Worm (Caenorhabditis elegans): ENCODE measurements around the gene fbxa-210.

Gene fbxa-210

DNA sequence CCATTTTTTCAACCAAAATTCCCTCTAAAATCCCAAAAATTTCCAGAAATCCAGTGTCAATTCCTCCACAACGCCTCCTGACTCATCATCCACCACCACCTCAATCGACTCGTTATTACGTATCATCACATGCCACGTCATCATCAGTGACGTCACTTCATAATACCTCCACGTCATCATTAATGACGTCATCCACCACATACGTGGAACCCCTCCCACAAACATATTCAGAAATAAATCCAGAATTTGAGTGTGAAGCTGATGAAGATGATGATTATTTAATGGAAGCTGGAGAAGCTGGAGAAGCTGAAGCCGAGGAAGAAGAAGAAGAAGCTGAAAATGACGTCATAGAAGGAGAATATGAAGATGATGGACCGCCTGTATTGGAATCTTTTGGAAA lies 31.2 kb upstream of the fbxa-210 start:
- TF ChIP-seq daf-12 (tag; optimal IDR thresholded peaks at IDR 0.05) = no peak
- TF ChIP-seq eor-1 (tag; optimal IDR thresholded peaks at IDR 0.05) = no peak
- TF ChIP-seq lin-15B (tag; optimal IDR thresholded peaks at IDR 0.05) = no peak
- TF ChIP-seq ceh-9 (tag; optimal IDR thresholded peaks at IDR 0.05) = no peak
- TF ChIP-seq zag-1 (tag; optimal IDR thresholded peaks at IDR 0.05) = no peak
- TF ChIP-seq nhr-67 (tag; optimal IDR thresholded peaks at IDR 0.05) = no peak
- TF ChIP-seq tbx-2 (tag; optimal IDR thresholded peaks at IDR 0.05) = no peak
- TF ChIP-seq nhr-11 (tag; optimal IDR thresholded peaks at IDR 0.05) = no peak
- no peak for TF ChIP-seq ama-1 (optimal IDR thresholded peaks at IDR 0.05)
- no peak for TF ChIP-seq nfya-1 (tag; optimal IDR thresholded peaks at IDR 0.05; ENCODE audit: insufficient read depth)
- no peak for TF ChIP-seq sea-2 (GFP tag; optimal IDR thresholded peaks at IDR 0.05)
- no peak for TF ChIP-seq nhr-25 (tag; optimal IDR thresholded peaks at IDR 0.05)

- no peak for TF ChIP-seq daf-12 (tag; optimal IDR thresholded peaks at IDR 0.05)
- TF ChIP-seq ceh-9 (tag; optimal IDR thresholded peaks at IDR 0.05) = no peak
- TF ChIP-seq nhr-76 (tag; optimal IDR thresholded peaks at IDR 0.05) = no peak
- TF ChIP-seq ceh-28 (tag; optimal IDR thresholded peaks at IDR 0.05) = no peak
- no peak for TF ChIP-seq lin-39 (tag; optimal IDR thresholded peaks at IDR 0.05)
- TF ChIP-seq R02D3.7 (tag; optimal IDR thresholded peaks at IDR 0.05) = no peak
- TF ChIP-seq nhr-12 (tag; optimal IDR thresholded peaks at IDR 0.05) = no peak
- TF ChIP-seq nhr-237 (tag; optimal IDR thresholded peaks at IDR 0.05) = no peak
- TF ChIP-seq snpc-4 (tag; optimal IDR thresholded peaks at IDR 0.05) = no peak
- no peak for TF ChIP-seq egl-27 (tag; optimal IDR thresholded peaks at IDR 0.05)
- TF ChIP-seq fkh-2 (tag; optimal IDR thresholded peaks at IDR 0.05) = no peak
- TF ChIP-seq nhr-77 (tag; optimal IDR thresholded peaks at IDR 0.05) = no peak
Observed at ce11 chrV:18098387-18098786, 26.8 kb upstream of the fbxa-210 start, which contains the start of gene par-4. Gene par-4 (plus strand): TSS chrV:18098687.

DNA sequence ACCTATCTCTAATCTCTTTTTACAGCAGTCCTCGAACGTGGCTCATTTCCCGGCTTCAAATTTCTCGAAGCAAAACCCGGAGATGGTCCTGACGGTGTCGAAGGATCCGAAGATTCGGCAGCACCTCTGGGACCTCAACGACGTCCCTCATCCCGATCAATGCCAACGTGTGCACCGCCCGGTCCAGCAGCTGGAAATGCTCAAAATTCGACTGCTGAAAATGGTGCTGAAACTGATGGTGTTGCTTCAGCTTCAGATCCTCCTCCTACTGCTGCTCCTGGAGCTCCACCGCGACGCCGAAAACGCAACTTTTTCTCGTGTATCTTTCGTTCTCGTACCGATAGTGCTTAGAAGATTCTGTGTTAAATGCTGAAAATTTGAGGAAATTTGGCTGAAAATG lies 19.1 kb upstream of the fbxa-210 start:
- TF ChIP-seq ztf-11 (tag; optimal IDR thresholded peaks at IDR 0.05) = no peak
- TF ChIP-seq ZK546.5 (tag; optimal IDR thresholded peaks at IDR 0.05) = no peak
- TF ChIP-seq mml-1 (tag; optimal IDR thresholded peaks at IDR 0.05) = no peak
- no peak for TF ChIP-seq tbx-2 (tag; optimal IDR thresholded peaks at IDR 0.05)
- no peak for TF ChIP-seq elt-1 (tag; optimal IDR thresholded peaks at IDR 0.05)
- TF ChIP-seq egl-27 (tag; optimal IDR thresholded peaks at IDR 0.05) = no peak
- no peak for TF ChIP-seq fos-1 (tag; optimal IDR thresholded peaks at IDR 0.05)
- no peak for TF ChIP-seq hmg-11 (tag; optimal IDR thresholded peaks at IDR 0.05)
- no peak for TF ChIP-seq R02D3.7 (tag; optimal IDR thresholded peaks at IDR 0.05)
- TF ChIP-seq nfya-1 (tag; optimal IDR thresholded peaks at IDR 0.05; ENCODE audit: insufficient read depth) = no peak
- no peak for TF ChIP-seq eor-1 (tag; optimal IDR thresholded peaks at IDR 0.05)
- TF ChIP-seq lin-15B (tag; optimal IDR thresholded peaks at IDR 0.05) = no peak
- no peak for TF ChIP-seq nhr-23 (tag; optimal IDR thresholded peaks at IDR 0.05)

ce11 chrV:18107969-18108368 lies 17.2 kb upstream of the fbxa-210 start, which contains the start of gene Y37H2A.1:
Gene Y37H2A.1 (plus strand): TSS chrV:18108269.
- no peak for TF ChIP-seq daf-12 (tag; optimal IDR thresholded peaks at IDR 0.05)
- TF ChIP-seq ama-1 (optimal IDR thresholded peaks at IDR 0.05) = no peak
- TF ChIP-seq unc-62 (GFP tag; optimal IDR thresholded peaks at IDR 0.05) = no peak
- no peak for TF ChIP-seq ztf-4 (tag; optimal IDR thresholded peaks at IDR 0.05)
- TF ChIP-seq nhr-28 (tag; optimal IDR thresholded peaks at IDR 0.05) = no peak
- TF ChIP-seq mdl-1 (tag; optimal IDR thresholded peaks at IDR 0.05) = no peak
- TF ChIP-seq nhr-77 (tag; optimal IDR thresholded peaks at IDR 0.05) = no peak
- no peak for TF ChIP-seq R02D3.7 (tag; optimal IDR thresholded peaks at IDR 0.05)
- TF ChIP-seq skn-1 (tag; optimal IDR thresholded peaks at IDR 0.05) = no peak
- TF ChIP-seq elt-1 (tag; optimal IDR thresholded peaks at IDR 0.05) = no peak
- TF ChIP-seq nhr-23 (tag; optimal IDR thresholded peaks at IDR 0.05) = no peak
- TF ChIP-seq ceh-16 (tag; optimal IDR thresholded peaks at IDR 0.05) = no peak
- no peak for TF ChIP-seq nhr-237 (tag; optimal IDR thresholded peaks at IDR 0.05)

ce11 chrV:18109449-18109848 lies 15.7 kb upstream of the fbxa-210 start:
- TF ChIP-seq nhr-23 (tag; optimal IDR thresholded peaks at IDR 0.05) (no peak), skn-1 (tag; optimal IDR thresholded peaks at IDR 0.05) (no peak), mdl-1 (tag; optimal IDR thresholded peaks at IDR 0.05) (no peak), nfya-1 (tag; optimal IDR thresholded peaks at IDR 0.05; ENCODE audit: insufficient read depth) (no peak), snpc-4 (tag; optimal IDR thresholded peaks at IDR 0.05) (no peak), nhr-12 (tag; optimal IDR thresholded peaks at IDR 0.05) (no peak), unc-39 (tag; optimal IDR thresholded peaks at IDR 0.05) (no peak), lsy-12 (tag; optimal IDR thresholded peaks at IDR 0.05) (no peak), ceh-9 (tag; optimal IDR thresholded peaks at IDR 0.05) (no peak), nhr-76 (tag; optimal IDR thresholded peaks at IDR 0.05) (no peak), hmg-11 (tag; optimal IDR thresholded peaks at IDR 0.05) (no peak), egl-27 (tag; optimal IDR thresholded peaks at IDR 0.05) (no peak), daf-12 (tag; optimal IDR thresholded peaks at IDR 0.05) (no peak), fkh-2 (tag; optimal IDR thresholded peaks at IDR 0.05) (no peak), lin-39 (tag; optimal IDR thresholded peaks at IDR 0.05) (no peak), ztf-11 (tag; optimal IDR thresholded peaks at IDR 0.05) (no peak), ZK546.5 (tag; optimal IDR thresholded peaks at IDR 0.05) (no peak), zag-1 (tag; optimal IDR thresholded peaks at IDR 0.05) (no peak)

All from whole organism, L3 larva.